Worm (Caenorhabditis elegans) whole organism, dauer: Measurements from ENCODE around the gene fipr-15.

Experiments
- unc-62 ChIP-seq: sonication (generic microtip); optimal IDR thresholded peaks from 2 replicates; lab custom pipeline; 2017; ENCODE audit warnings: missing biosample characterization, missing genetic modification reagents, missing genetic modification characterization

fipr-15 gene

DNA sequence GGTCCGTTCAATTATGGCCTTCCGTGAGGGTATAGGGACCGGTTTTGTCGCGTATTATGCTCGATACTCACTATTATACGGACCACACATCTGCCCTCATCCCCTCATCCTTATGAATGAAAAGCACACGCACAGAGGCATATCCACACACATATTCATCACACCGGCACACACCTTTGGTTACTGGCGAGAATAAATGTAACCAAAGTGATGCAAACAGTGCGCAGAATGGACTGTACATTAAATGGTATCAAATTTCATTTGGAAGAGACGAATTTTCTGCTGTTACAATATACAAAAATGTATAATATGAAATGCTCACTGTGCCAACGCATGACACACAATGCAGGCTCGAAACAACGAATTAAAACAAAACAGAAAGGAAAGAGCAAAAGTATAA lies 10.7 kb upstream of the fipr-15 start:
- no peak for TF ChIP-seq unc-62 (GFP tag; lab: Kevin White, UChicago)

DNA sequence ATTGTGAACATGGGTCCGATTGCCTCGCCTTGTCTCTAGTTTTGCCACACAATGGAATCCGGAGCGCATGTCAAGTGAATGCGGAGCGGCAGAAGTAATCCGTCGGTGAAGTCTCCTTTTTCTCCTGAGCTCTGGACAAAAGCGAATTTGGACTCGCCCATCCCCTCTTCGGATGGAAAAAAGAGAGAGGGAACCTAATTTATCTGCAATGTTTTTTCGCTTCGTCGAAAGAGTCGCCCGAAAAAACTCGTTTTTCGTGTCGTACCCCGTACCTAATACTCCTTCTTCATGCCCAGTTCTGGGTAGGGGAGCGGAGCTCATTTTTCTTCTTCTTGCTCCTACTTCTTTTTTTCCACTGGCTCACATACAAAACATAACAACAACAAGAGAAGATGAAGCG lies 10.2 kb upstream of the fipr-15 start:
- no peak for TF ChIP-seq unc-62 (GFP tag; lab: Kevin White, UChicago)

DNA sequence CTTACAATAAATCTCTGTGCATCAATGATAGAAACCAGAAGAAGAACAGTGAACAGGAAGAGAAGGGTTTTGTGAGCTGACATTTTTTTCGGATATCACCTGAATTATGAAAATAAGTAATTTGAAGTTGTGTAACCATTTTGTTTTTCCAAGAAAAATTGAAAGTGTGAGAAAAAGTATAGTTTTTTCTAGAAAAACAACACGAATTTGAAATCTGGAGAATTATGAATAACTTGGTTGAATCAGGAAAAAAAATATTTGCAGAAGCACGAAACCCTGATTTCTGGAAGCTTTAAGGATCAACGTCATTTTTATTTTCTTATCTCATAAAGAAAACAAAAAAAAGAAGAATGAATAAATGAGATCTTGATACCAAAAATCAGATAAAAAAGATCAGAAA lies 5.8 kb upstream of the fipr-15 start, which contains the start of gene F13E9.12:
Gene F13E9.12, minus strand, starts transcription at position 101 of the 400 bp plus-strand sequence.
- no peak for TF ChIP-seq unc-62 (GFP tag; lab: Kevin White, UChicago)

DNA sequence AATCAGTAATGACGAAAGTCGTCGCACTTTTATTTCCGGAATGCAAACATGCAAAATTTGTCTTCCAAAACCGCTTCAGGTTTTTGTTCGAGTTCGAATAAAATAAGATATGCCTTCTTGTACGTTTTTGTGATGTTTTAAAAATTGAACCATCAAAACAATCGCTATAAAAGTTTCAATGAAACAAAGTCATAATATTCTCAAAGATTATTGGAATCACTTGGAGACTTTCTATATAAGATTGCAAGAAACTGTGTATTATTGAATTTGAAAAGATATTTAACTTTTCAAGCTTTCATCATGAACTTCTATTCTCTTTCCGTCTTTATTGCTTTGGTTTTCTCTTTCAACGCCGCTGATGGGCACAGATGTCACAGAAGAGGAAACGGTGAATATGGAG lies 3.5 kb upstream of the fipr-15 start, which contains the start of gene fipr-14:
Gene fipr-14, plus strand, starts transcription at position 301 of the 400 bp plus-strand sequence.
- no peak for TF ChIP-seq unc-62 (GFP tag; lab: Kevin White, UChicago)

DNA sequence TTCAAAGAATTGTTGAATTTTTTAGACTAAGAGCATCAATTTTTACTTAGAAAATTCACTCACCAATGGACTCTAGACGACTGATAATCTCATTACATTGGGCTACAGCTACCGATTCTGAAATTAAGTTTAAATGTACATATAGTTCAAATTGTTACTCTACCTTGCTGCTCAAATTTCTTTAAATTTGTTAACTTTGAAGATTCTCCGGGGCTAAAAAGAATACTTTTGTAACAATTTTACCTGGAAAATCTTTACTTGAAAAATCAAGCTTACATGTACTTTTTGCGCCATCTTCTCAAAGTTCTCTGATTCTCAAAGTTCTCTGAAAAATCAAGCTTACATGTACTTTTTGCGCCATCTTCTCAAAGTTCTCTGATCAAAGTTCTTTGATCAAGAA lies 822 bp upstream of the fipr-15 start, which contains the start of gene sdz-13:
Gene sdz-13, minus strand, starts transcription at position 101 of the 400 bp plus-strand sequence.
- TF ChIP-seq unc-62 (GFP tag; lab: Kevin White, UChicago), result no peak

DNA sequence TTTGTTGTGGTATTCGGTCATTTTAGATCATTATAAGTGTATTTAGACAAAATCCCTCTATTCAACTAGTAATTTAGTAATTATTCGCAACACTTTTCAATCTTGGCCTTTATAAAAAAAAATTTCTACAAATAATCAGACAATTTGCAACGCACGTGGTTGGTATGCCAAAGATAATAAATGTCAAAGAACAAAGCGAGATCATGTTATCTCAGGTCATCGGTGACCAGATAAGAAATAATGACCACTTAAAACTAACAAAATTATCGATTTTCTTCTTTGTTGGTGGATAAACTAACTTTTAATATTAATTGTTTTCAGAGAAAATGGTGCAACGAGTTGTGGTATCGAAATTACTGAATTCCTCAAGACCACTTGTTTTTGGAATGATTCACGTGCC lies 866 bp downstream of the fipr-15 start, which contains the start of gene F13E9.13:
Gene F13E9.13, plus strand, starts transcription at position 317 of the 400 bp plus-strand sequence.
- TF ChIP-seq unc-62 (GFP tag; lab: Kevin White, UChicago), result no peak

DNA sequence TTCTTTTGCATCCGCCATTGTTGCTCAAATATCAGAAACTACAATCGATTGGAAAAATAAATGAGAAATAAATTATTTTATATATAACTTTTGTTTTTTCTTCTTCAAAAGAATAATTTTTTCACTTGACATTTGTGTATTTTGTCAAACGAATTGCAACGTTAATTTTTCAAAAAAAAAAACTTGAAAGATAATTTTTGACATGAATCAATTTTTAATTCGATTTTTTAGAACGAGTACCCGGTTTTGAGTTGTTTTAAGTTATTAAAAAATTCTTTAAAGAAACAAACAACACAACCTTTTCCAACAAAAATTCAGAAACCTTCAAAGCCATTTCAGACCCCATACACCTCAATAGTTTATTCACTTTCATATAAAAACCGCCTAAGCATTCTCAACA lies 3.9 kb downstream of the fipr-15 start, which contains the start of gene F13E9.5:
Gene F13E9.5, minus strand, starts transcription at position 101 of the 400 bp plus-strand sequence.
- TF ChIP-seq unc-62 (GFP tag; lab: Kevin White, UChicago), result no peak

DNA sequence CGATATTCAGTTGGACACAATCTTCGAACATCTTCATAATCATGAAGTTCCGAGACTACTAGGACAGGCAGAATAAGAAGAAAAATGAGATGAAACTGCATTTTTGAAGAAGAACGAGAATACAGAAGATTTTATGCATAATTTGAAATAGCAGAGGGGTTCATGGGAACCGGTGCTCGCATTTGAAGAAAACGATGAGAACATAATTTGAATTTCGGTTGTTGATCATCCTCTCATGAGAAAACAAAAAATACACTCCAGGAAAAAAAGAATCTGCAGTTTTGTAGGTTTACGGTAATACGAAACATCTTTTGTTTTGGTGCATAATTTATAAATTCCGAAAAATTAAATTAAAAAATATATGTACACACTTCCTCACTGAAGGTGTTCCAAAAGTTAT lies 5.6 kb downstream of the fipr-15 start, which contains the start of gene srlf-11:
Gene srlf-11, minus strand, starts transcription at position 101 of the 400 bp plus-strand sequence.
- no peak for TF ChIP-seq unc-62 (GFP tag; lab: Kevin White, UChicago)

DNA sequence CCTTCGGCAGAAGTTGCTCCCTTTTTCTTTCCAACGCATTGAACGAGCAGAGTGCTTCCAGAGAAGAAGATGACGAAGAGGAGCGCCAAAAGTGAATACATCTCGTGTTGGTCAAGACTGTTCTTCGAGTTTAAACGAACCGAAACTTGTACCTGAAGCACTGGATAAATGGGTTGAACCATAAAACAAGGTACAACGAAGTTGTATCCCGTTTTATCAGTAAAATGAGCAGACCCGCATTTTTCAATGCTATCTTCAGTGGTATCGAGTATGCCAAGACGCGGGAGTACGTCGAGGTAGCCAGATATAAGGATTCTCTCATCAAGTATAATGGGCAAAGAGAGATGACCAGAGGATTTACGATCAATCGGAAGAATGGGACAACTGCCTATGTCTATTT lies 6.9 kb downstream of the fipr-15 start, which contains the start of gene F13E9.16:
Gene F13E9.16, minus strand, starts transcription at position 101 of the 400 bp plus-strand sequence.
- no peak for TF ChIP-seq unc-62 (GFP tag; lab: Kevin White, UChicago)

DNA sequence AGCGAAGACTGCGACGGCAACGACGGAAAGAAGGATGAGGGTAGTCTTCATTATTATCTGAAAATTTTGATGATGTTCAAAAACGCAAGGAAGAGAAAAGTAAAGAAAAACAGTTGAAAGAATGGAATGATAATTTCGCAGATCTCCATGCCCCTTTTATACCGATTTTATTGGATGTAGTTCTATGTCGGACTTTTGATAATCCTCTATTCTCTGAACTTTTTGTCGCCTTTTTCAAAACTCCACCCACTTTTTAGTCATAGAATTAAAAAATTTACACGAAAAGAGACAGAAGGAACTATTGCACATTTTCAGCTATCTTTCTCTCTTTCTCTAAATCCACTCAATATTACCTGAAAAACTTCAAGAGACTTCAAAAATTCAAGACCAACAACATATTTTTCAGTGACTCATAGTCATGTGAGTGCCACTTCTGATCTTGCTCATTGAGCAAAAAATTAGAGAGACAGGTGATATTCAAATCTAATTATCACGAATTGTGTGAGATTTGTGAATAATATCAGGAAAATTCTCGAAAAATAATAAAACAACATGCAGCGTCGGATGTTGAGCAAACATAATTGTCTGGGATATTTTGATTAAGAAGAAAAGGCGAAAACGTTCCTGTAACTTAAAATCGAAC lies 9.6 kb downstream of the fipr-15 start, which contains the start of gene F13E9.15:
Gene F13E9.15, minus strand, starts transcription at position 51 of the 643 bp plus-strand sequence.
- no peak for TF ChIP-seq unc-62 (GFP tag; lab: Kevin White, UChicago)

DNA sequence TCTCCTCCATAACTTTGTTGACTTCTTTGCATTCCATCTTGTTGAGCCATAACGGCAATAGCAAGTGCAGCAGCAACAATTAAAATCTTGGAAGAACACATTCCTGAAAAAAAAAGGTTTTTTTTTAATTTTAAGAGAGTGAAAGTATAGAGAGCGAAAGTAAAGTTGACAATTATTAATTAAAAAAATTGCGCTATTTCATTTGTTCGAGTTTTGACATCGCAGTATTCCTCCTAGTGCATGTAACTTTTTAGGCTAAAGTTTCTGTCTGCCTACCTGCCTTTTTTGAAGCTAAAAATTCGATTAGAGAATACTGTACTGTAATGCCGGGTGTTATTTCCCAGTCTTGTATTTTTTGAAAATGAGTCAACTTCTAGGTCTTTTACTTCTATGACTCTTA lies 11.6 kb downstream of the fipr-15 start, which contains the start of gene srlf-12:
Gene srlf-12, minus strand, starts transcription at position 101 of the 400 bp plus-strand sequence.
- no peak for TF ChIP-seq unc-62 (GFP tag; lab: Kevin White, UChicago)

DNA sequence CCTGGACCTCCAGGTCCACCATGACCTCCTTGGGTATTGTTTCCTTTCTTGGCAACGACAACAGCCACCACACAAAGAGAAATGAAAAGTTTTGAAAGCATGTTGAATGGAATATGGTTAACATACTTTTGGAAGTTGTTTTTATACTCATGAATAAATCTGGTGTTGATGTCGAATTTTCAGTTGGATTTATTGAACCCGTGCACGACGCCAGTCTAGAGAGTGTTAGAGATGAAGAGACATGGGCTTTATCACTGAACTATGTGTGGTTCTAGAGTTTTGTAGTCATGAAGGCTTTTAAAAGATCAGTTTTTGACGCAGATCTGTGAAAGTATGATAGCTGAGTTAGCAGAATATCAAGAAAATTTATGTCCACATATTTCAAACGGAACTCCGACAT lies 13.9 kb downstream of the fipr-15 start, which contains the start of gene srlf-14:
Gene srlf-14, minus strand, starts transcription at position 101 of the 400 bp plus-strand sequence.
- TF ChIP-seq unc-62 (GFP tag; lab: Kevin White, UChicago), result no peak

DNA sequence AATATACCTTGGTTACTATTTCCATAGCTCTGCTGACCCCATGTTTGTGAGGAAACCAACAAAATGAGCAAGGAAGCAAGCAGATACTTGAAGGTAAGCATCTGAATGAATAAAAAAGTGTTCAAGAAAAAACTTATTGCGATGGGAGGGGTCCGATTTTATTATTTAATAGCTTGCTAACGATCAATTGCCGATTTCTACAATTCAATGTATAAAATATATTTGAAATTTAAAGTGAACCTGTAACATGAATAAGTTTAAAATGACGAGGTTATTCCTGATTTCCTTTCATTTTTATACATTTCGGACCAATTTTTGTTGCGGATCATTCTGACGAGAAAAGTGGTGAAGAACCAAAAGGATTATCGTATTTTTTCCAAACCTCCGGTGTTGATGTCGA lies 16.1 kb downstream of the fipr-15 start, which contains the start of gene srlf-13:
Gene srlf-13, minus strand, starts transcription at position 101 of the 400 bp plus-strand sequence.
- no peak for TF ChIP-seq unc-62 (GFP tag; lab: Kevin White, UChicago)

DNA sequence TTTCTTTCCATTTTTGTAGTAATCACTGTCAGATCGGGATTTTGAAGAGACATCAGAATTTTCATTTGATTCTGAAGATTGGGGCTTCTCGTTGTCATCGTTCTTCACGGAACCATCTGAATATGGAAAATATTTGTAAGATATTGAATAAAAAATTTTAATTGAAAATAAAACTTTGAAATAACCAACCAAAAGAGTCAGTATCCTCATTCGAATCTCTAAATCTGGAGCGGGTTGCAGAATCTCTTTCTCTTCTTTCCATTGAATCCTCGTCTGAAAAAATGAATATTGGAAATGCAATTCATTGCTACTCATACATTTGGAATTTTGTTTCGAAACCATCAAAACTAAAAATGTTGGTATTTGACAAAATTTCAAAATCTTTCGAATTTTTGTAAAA lies 17.8 kb downstream of the fipr-15 start:
- TF ChIP-seq unc-62 (GFP tag; lab: Kevin White, UChicago), result no peak

DNA sequence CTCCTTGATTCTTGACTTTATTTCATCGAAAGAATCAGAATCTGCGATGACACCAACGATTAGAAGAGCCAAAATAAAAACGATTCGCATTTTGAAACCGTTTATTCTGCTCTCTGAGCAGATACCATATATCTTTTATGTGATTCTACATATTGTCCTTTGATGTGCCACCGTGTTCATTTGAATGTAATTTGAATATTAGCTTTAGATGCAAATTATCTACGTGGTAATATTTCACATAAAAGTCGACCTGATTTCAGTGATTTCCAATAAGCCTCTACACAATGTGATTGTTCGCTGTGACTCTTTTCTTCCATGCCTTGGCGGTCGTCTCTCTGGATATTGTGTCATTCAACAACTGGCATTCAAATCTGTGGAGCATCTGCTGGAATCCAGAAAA lies 18.7 kb downstream of the fipr-15 start, which contains the start of the genes F13E9.9 and F13E9.19:
Gene F13E9.9, minus strand, starts transcription at position 101 of the 400 bp plus-strand sequence.
Gene F13E9.19, plus strand, starts transcription at position 316 of the 400 bp plus-strand sequence.
- no peak for TF ChIP-seq unc-62 (GFP tag; lab: Kevin White, UChicago)

DNA sequence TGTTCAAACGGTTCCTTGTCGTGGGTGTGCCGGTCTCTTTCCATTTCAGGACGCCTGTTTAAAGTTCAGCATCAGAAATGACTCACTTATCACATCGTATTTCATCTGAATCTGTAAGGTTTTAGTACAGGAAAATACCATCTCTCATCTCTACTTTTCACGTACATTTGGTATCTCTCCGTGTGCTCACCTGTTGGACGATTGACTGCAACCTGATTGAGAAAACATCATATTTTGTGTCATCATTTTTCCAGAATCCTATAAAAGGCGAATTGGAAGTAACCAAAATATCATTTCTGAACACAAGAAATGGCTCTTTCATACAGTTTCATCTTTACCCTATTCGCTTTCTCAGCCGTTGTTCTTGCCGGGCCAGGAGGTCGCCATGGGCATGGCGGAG lies 19.7 kb downstream of the fipr-15 start, which contains the start of gene srlf-30:
Gene srlf-30, plus strand, starts transcription at position 301 of the 400 bp plus-strand sequence.
- no peak for TF ChIP-seq unc-62 (GFP tag; lab: Kevin White, UChicago)
